Worm (Caenorhabditis elegans) whole organism, L1 larva: Measurements from ENCODE around the gene myrf-1.

ENCODE experiments used
- C16A3.4 ChIP-seq: fragments of 150-350 bp; optimal IDR thresholded peaks from 2 replicates; lab custom pipeline; 2014; ENCODE audit warnings: missing biosample characterization, missing genetic modification characterization
- C34B4.2 ChIP-seq: sonication (generic microtip); optimal IDR thresholded peaks from 2 replicates; lab custom pipeline; 2017; ENCODE audit warnings: mild to moderate bottlenecking, missing genetic modification characterization, missing compliant biosample characterization
- aly-2 ChIP-seq: fragments of 150-350 bp; optimal IDR thresholded peaks from 2 replicates; lab custom pipeline; 2014; ENCODE audit warnings: missing biosample characterization, missing genetic modification characterization
- ama-1 ChIP-seq: fragments of 150-350 bp; optimal IDR thresholded peaks from 2 replicates; lab custom pipeline; 2014
- blmp-1 ChIP-seq: fragments of 150-350 bp; optimal IDR thresholded peaks from 2 replicates; lab custom pipeline; 2014; ENCODE audit warnings: missing biosample characterization, missing genetic modification characterization
- ceh-63 ChIP-seq: fragments of 200-800 bp; sonication (Bioruptor generic); optimal IDR thresholded peaks from 2 replicates; lab custom pipeline; 2018; ENCODE audit warnings: mild to moderate bottlenecking, missing genetic modification characterization, missing compliant biosample characterization
- ceh-82 ChIP-seq, 3 experiments: fragments of 150-350 bp in 1 of 3; sonication (generic microtip) in 2 of 3; optimal IDR thresholded peaks; 2 replicates each; lab custom pipeline; 2014 to 2017; ENCODE audit warnings: missing biosample characterization in 3 of 3, missing genetic modification characterization in 3 of 3
- ceh-90 ChIP-seq: sonication (generic microtip); optimal IDR thresholded peaks from 2 replicates; lab custom pipeline; 2016; ENCODE audit warnings: missing genetic modification characterization, missing compliant biosample characterization
- ces-1 ChIP-seq: fragments of 150-350 bp; optimal IDR thresholded peaks from 2 replicates; lab custom pipeline; 2014; ENCODE audit warnings: missing biosample characterization, missing genetic modification reagents, missing genetic modification characterization
- dsc-1 ChIP-seq: sonication (generic microtip); optimal IDR thresholded peaks from 2 replicates; lab custom pipeline; 2016; ENCODE audit warnings: mild to moderate bottlenecking, missing genetic modification characterization, missing compliant biosample characterization
- efl-1 ChIP-seq, 4 experiments: fragments of 150-350 bp; optimal IDR thresholded peaks in 3 of 4; peaks in 1 of 4; 1 replicate in 1 of 4; 2 replicates in 3 of 4; lab custom pipeline; 2014; ENCODE audit warnings: missing biosample characterization in 2 of 4, missing genetic modification characterization in 2 of 4, missing genetic modification reagents in 2 of 4
- egl-13 ChIP-seq: sonication (generic microtip); optimal IDR thresholded peaks from 2 replicates; lab custom pipeline; 2016; ENCODE audit warnings: missing genotype, missing genetic modification reagents, missing genetic modification characterization, missing compliant biosample characterization
- fos-1 ChIP-seq: fragments of 150-350 bp; optimal IDR thresholded peaks from 2 replicates; lab custom pipeline; 2014; ENCODE audit warnings: missing biosample characterization, missing genetic modification characterization
- grh-1 ChIP-seq: fragments of 200-800 bp; sonication (Bioruptor generic); IDR thresholded peaks from 2 replicates; pipeline ENCODE4 v1.3.6; 2022; ENCODE audit warnings: missing genetic modification reagents, missing genetic modification characterization, missing compliant biosample characterization
- hlh-4 ChIP-seq: sonication (generic microtip); optimal IDR thresholded peaks from 2 replicates; lab custom pipeline; 2016; ENCODE audit warnings: mild to moderate bottlenecking, missing genetic modification characterization, missing compliant biosample characterization
- hpl-2 ChIP-seq: fragments of 150-350 bp; optimal IDR thresholded peaks from 2 replicates; lab custom pipeline; 2014; ENCODE audit warnings: missing biosample characterization, missing genetic modification reagents, missing genetic modification characterization
- irx-1 ChIP-seq: sonication (generic microtip); optimal IDR thresholded peaks from 2 replicates; lab custom pipeline; 2016; ENCODE audit warnings: missing genetic modification characterization, missing compliant biosample characterization
- isw-1 ChIP-seq: fragments of 200-800 bp; sonication (Bioruptor generic); IDR thresholded peaks from 2 replicates; pipeline ENCODE4 v1.3.6; 2022; ENCODE audit warnings: missing genetic modification characterization, missing compliant biosample characterization
- lin-13 ChIP-seq: fragments of 150-350 bp; optimal IDR thresholded peaks from 2 replicates; lab custom pipeline; 2014; ENCODE audit warnings: missing biosample characterization, missing genetic modification reagents, missing genetic modification characterization
- lin-14 ChIP-seq: fragments of 200-800 bp; sonication (Bioruptor generic); optimal IDR thresholded peaks from 2 replicates; lab custom pipeline; 2018; ENCODE audit warnings: mild to moderate bottlenecking, missing genetic modification characterization, moderate library complexity, missing compliant biosample characterization
- lin-35 ChIP-seq, 2 experiments: fragments of 150-350 bp; optimal IDR thresholded peaks; 2 replicates each; lab custom pipeline; 2014; ENCODE audit warnings: missing biosample characterization in 2 of 2, missing genetic modification characterization in 2 of 2, missing genetic modification reagents in 2 of 2
- lin-39 ChIP-seq: fragments of 150-350 bp; optimal IDR thresholded peaks from 2 replicates; lab custom pipeline; 2014; ENCODE audit warnings: missing biosample characterization, missing genetic modification reagents, missing genetic modification characterization
- lir-3 ChIP-seq: sonication (generic microtip); optimal IDR thresholded peaks from 2 replicates; lab custom pipeline; 2016; ENCODE audit warnings: mild to moderate bottlenecking, missing genetic modification characterization, moderate library complexity, missing compliant biosample characterization; ENCODE audit not compliant: poor library complexity
- lsy-2 ChIP-seq, 2 experiments: fragments of 150-350 bp; optimal IDR thresholded peaks; 2 replicates each; lab custom pipeline; 2014; ENCODE audit warnings: missing biosample characterization in 2 of 2, missing genetic modification characterization in 2 of 2
- mab-9 ChIP-seq: fragments of 200-800 bp; sonication (Bioruptor generic); IDR thresholded peaks from 2 replicates; pipeline ENCODE4 v1.3.6; 2022; ENCODE audit warnings: missing genetic modification reagents, missing genetic modification characterization, missing compliant biosample characterization
- mef-2 ChIP-seq: fragments of 150-350 bp; optimal IDR thresholded peaks from 2 replicates; lab custom pipeline; 2014; ENCODE audit warnings: missing biosample characterization, missing genetic modification characterization
- mep-1 ChIP-seq: fragments of 150-350 bp; optimal IDR thresholded peaks from 2 replicates; lab custom pipeline; 2014; ENCODE audit warnings: missing biosample characterization, missing genetic modification characterization
- nhr-11 ChIP-seq: fragments of 150-350 bp; optimal IDR thresholded peaks from 2 replicates; lab custom pipeline; 2014; ENCODE audit warnings: missing biosample characterization, missing genetic modification characterization
- nhr-12 ChIP-seq: sonication (generic microtip); optimal IDR thresholded peaks from 2 replicates; lab custom pipeline; 2017; ENCODE audit warnings: missing biosample characterization, missing genetic modification characterization
- nhr-19 ChIP-seq: fragments of 200-800 bp; sonication (Bioruptor generic); conservative IDR thresholded peaks from 2 replicates; pipeline ENCODE4 v1.3.6; 2022; ENCODE audit warnings: missing genetic modification characterization, missing compliant biosample characterization
- nhr-20 ChIP-seq: sonication (generic microtip); optimal IDR thresholded peaks from 2 replicates; lab custom pipeline; 2016; ENCODE audit warnings: mild to moderate bottlenecking, missing genetic modification characterization, missing compliant biosample characterization
- nhr-47 ChIP-seq: sonication (generic microtip); optimal IDR thresholded peaks from 2 replicates; lab custom pipeline; 2016; ENCODE audit warnings: mild to moderate bottlenecking, missing genetic modification characterization, moderate library complexity, missing compliant biosample characterization
- nhr-71 ChIP-seq: sonication (generic microtip); optimal IDR thresholded peaks from 2 replicates; lab custom pipeline; 2016; ENCODE audit warnings: mild to moderate bottlenecking, missing genetic modification characterization, moderate library complexity, missing compliant biosample characterization
- nhr-77 ChIP-seq: fragments of 150-350 bp; optimal IDR thresholded peaks from 2 replicates; lab custom pipeline; 2014; ENCODE audit warnings: missing biosample characterization, missing genetic modification characterization
- nhr-85 ChIP-seq: sonication (generic microtip); peaks from one replicate; lab custom pipeline; 2016; ENCODE audit warnings: missing genetic modification characterization, inconsistent platforms, missing compliant biosample characterization
- nhr-90 ChIP-seq: sonication (generic microtip); optimal IDR thresholded peaks from 2 replicates; lab custom pipeline; 2016; ENCODE audit warnings: mild to moderate bottlenecking, missing genetic modification characterization, missing compliant biosample characterization; ENCODE audit not compliant: poor library complexity
- pqm-1 ChIP-seq: sonication (generic microtip); optimal IDR thresholded peaks from 3 replicates; lab custom pipeline; 2017; ENCODE audit warnings: missing biosample characterization, missing genetic modification characterization
- rnt-1 ChIP-seq: sonication (generic microtip); optimal IDR thresholded peaks from 2 replicates; lab custom pipeline; 2016; ENCODE audit warnings: mild to moderate bottlenecking, missing genetic modification characterization, moderate library complexity, missing compliant biosample characterization
- skn-1 ChIP-seq: fragments of 150-350 bp; optimal IDR thresholded peaks from 2 replicates; lab custom pipeline; 2014; ENCODE audit warnings: missing biosample characterization, missing genetic modification characterization
- snu-23 ChIP-seq: sonication (generic microtip); optimal IDR thresholded peaks from 2 replicates; lab custom pipeline; 2016; ENCODE audit warnings: missing genetic modification characterization, missing compliant biosample characterization
- sup-37 ChIP-seq: fragments of 200-800 bp; sonication (Bioruptor generic); optimal IDR thresholded peaks from 2 replicates; lab custom pipeline; 2018; ENCODE audit warnings: mild to moderate bottlenecking, missing genetic modification characterization, missing compliant biosample characterization
- swsn-7 ChIP-seq: sonication (generic microtip); optimal IDR thresholded peaks from 2 replicates; lab custom pipeline; 2016; ENCODE audit warnings: missing genetic modification characterization, missing compliant biosample characterization
- tlp-1 ChIP-seq: fragments of 150-350 bp; optimal IDR thresholded peaks from 2 replicates; lab custom pipeline; 2014; ENCODE audit warnings: missing biosample characterization, missing genetic modification characterization
- unc-30 ChIP-seq: sonication (generic microtip); optimal IDR thresholded peaks from 2 replicates; lab custom pipeline; 2017; ENCODE audit warnings: missing biosample characterization, missing genetic modification characterization
- unc-62 ChIP-seq: fragments of 150-350 bp; optimal IDR thresholded peaks from 2 replicates; lab custom pipeline; 2014; ENCODE audit warnings: missing biosample characterization, missing genetic modification reagents, missing genetic modification characterization
- unc-86 ChIP-seq: sonication (generic microtip); optimal IDR thresholded peaks from 2 replicates; lab custom pipeline; 2016; ENCODE audit warnings: missing genetic modification characterization, missing compliant biosample characterization
- unc-98 ChIP-seq: fragments of 200-800 bp; sonication (Bioruptor generic); IDR thresholded peaks from 2 replicates; pipeline ENCODE4 v1.3.6; 2022; ENCODE audit warnings: missing genetic modification characterization, missing compliant biosample characterization

Gene myrf-1

DNA sequence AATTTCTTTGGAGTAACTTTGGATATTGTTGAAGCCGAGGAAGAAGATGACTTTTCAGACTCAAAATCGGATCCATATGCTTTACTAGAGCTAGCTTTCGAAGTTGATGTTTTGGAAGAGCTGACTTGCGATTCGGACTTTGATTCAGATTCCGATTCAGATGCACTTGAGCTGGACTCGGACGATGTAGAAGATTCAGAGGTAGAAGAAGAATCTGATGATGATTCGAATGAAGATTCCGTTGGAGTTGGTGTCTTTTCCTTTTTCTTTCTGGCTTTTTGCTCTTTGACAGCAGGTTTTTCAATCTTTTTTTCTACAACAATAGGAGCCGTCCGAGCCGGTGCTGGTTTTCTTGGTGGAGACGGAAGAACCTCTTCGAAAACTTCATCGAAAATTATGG is 5.6 kb upstream of the myrf-1 start:
- no peak for TF ChIP-seq sup-37 (GFP tag; lab: Kevin White, UChicago)
- no peak for TF ChIP-seq ceh-63 (GFP tag; lab: Kevin White, UChicago)
- no peak for TF ChIP-seq tlp-1 (tag; lab: Kevin White, UChicago)
- no peak for TF ChIP-seq nhr-85 (tag; lab: Kevin White, UChicago)
- no peak for TF ChIP-seq ama-1 (lab: Kevin White, UChicago)
- TF ChIP-seq hlh-4: no peak
- TF ChIP-seq nhr-90 (tag; lab: Kevin White, UChicago): no peak
- TF ChIP-seq aly-2 (tag; lab: Kevin White, UChicago): no peak
- TF ChIP-seq nhr-11 (tag; lab: Kevin White, UChicago): no peak
- TF ChIP-seq nhr-71 (tag; lab: Kevin White, UChicago): no peak
- TF ChIP-seq hpl-2 (GFP tag; lab: Kevin White, UChicago): no peak
- TF ChIP-seq unc-62 (GFP tag; lab: Kevin White, UChicago): no peak

DNA sequence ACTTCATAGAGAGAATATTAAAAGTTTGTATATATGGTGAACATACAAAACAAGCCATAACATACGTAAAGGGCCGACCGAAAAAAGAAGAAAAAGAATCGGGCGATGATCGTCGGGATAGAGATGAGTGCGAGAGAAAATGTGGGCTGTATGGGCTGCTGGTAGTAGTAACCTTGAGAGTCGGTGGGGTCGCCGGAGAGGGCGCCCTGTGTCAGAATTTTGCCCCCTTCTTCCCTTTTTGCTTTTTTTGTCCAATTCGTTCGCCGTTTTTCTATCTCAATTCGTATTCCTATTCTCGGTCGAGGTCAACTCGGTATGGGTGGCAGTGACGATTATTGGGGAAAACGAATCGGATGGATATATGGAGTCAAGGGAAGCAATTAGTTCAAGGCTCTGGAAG is 3.6 kb upstream of the myrf-1 start:
- TF ChIP-seq tlp-1 (tag; lab: Kevin White, UChicago) (no peak), nhr-85 (tag; lab: Kevin White, UChicago) (peak; percentile 36), snu-23 (GFP tag; lab: Kevin White, UChicago) (peak; percentile 34), lir-3 (tag; lab: Kevin White, UChicago) (no peak), lin-14 (peak; percentile 63), blmp-1 (tag; lab: Kevin White, UChicago) (peak; percentile 41)

DNA sequence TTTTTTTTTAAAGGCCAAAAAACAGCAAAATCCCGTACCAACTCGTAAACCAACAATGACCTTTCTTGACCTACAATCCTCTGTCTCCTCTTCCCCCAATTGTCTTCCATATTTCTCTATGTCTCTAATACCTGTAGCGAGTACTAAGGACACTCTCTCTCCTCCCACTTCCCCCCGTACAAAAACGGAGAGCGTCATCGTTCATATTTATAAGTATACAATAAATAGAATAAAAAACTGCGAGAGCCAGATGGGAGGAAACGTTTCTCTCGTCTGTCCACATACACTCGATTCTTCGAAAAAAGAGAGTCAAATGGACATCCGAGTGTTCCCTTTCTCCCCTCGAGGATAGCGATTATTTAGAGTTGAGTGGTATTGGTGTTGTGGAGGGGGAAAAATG is 2.4 kb upstream of the myrf-1 start:
- TF ChIP-seq tlp-1 (tag; lab: Kevin White, UChicago) (no peak), efl-1 (optimal IDR thresholded peaks at IDR 0.05; lab: Kevin White, UChicago) (no peak), efl-1 (GFP tag; optimal IDR thresholded peaks at IDR 0.05 in 1 of 2; lab: Kevin White, UChicago) (peak in 1 of 2 experiments; percentile 1), nhr-19 (GFP tag; lab: Robert Waterston, UW) (no peak), fos-1 (tag; lab: Kevin White, UChicago) (no peak), lsy-2 (tag; optimal IDR thresholded peaks at IDR 0.05; lab: Kevin White, UChicago) (peak in 1 of 2 experiments; percentile 19), rnt-1 (tag; lab: Kevin White, UChicago) (no peak), lin-14 (peak; percentile 57), mep-1 (tag; lab: Kevin White, UChicago) (peak; percentile 40), nhr-20 (peak; percentile 13), C16A3.4 (tag; lab: Kevin White, UChicago) (no peak), nhr-12 (tag; lab: Kevin White, UChicago) (no peak), unc-86 (tag; lab: Kevin White, UChicago) (no peak), dsc-1 (tag; lab: Kevin White, UChicago) (no peak), nhr-77 (tag; lab: Kevin White, UChicago) (peak; percentile 28), nhr-47 (no peak), blmp-1 (tag; lab: Kevin White, UChicago) (peak; percentile 62), nhr-90 (tag; lab: Kevin White, UChicago) (no peak), lin-39 (no peak), pqm-1 (tag; lab: Kevin White, UChicago) (no peak), swsn-7 (no peak), nhr-71 (tag; lab: Kevin White, UChicago) (peak; percentile 23), nhr-85 (tag; lab: Kevin White, UChicago) (peak; percentile 30)

DNA sequence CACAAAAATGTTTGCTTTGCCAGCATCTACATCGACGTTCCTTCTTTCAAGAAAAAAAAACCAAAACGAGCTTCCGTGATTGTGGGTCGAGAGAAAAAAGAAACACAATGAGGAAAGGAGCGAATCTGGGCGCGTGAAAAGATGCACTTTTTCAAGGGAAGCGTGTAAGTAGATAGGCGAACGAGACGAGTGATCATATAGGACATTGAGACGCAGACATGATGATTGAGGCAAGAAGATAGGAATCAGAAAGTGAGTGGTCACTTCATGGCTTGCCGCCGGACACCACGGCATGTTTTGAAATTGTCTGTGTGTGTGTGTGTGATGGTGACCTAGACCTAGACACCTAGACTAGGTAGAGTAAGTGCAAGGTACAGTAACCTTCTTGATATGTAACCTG is 763 bp downstream of the myrf-1 start:
- TF ChIP-seq lin-35 (GFP tag; optimal IDR thresholded peaks at IDR 0.05; lab: Kevin White, UChicago) (peak; percentile 20 to 31), skn-1 (peak; percentile 8), ceh-63 (GFP tag; lab: Kevin White, UChicago) (no peak), grh-1 (GFP tag; lab: Robert Waterston, UW) (no peak), lir-3 (tag; lab: Kevin White, UChicago) (no peak), nhr-12 (tag; lab: Kevin White, UChicago) (no peak), lin-13 (GFP tag; lab: Kevin White, UChicago) (no peak), C34B4.2 (tag; lab: Kevin White, UChicago) (no peak), irx-1 (peak; percentile 33), isw-1 (no peak), egl-13 (no peak), ceh-90 (tag; lab: Kevin White, UChicago) (no peak), ces-1 (no peak), C16A3.4 (tag; lab: Kevin White, UChicago) (no peak), nhr-71 (tag; lab: Kevin White, UChicago) (peak; percentile 58), unc-98 (GFP tag; lab: Robert Waterston, UW) (no peak), mef-2 (tag; lab: Kevin White, UChicago) (no peak), ceh-82 (tag; optimal IDR thresholded peaks at IDR 0.05; lab: Kevin White, UChicago) (peak in 1 of 3 experiments; percentile 40), swsn-7 (peak; percentile 22), unc-30 (tag; lab: Kevin White, UChicago) (no peak), mab-9 (GFP tag; lab: Robert Waterston, UW) (no peak)
